Worm (Caenorhabditis elegans) whole organism, mixed stage, embryonic: ENCODE data around the gene R13H4.2.

Source experiments
- elt-1 ChIP-seq: sonication (generic microtip); optimal IDR thresholded peaks from 2 replicates; lab custom pipeline; 2017; ENCODE audit warnings: missing genetic modification characterization, mild to moderate bottlenecking, missing compliant biosample characterization, antibody characterized with exemption, moderate library complexity, borderline replicate concordance; ENCODE audit not compliant: insufficient read depth
- elt-3 ChIP-seq: fragments of 150-350 bp; optimal IDR thresholded peaks from 2 replicates; lab custom pipeline; 2014; ENCODE audit warnings: missing biosample characterization, missing genetic modification characterization
- mep-1 ChIP-seq: fragments of 150-350 bp; optimal IDR thresholded peaks from 2 replicates; lab custom pipeline; 2017; ENCODE audit warnings: missing biosample characterization, missing genetic modification reagents, missing genetic modification characterization, inconsistent platforms
- nhr-12 ChIP-seq: fragments of 150-350 bp; optimal IDR thresholded peaks from 2 replicates; lab custom pipeline; 2014; ENCODE audit warnings: missing biosample characterization, missing genetic modification characterization
- nhr-76 ChIP-seq: sonication (generic microtip); optimal IDR thresholded peaks from 2 replicates; lab custom pipeline; 2017; ENCODE audit warnings: missing biosample characterization, missing genetic modification characterization
- pha-4 ChIP-seq: fragments of 150-350 bp; optimal IDR thresholded peaks from 2 replicates; lab custom pipeline; 2018; ENCODE audit warnings: missing biosample characterization, missing genetic modification reagents, missing genetic modification characterization
- unc-62 ChIP-seq: fragments of 150-350 bp; optimal IDR thresholded peaks from 2 replicates; lab custom pipeline; 2014; ENCODE audit warnings: missing biosample characterization, missing genetic modification reagents, missing genetic modification characterization

DNA sequence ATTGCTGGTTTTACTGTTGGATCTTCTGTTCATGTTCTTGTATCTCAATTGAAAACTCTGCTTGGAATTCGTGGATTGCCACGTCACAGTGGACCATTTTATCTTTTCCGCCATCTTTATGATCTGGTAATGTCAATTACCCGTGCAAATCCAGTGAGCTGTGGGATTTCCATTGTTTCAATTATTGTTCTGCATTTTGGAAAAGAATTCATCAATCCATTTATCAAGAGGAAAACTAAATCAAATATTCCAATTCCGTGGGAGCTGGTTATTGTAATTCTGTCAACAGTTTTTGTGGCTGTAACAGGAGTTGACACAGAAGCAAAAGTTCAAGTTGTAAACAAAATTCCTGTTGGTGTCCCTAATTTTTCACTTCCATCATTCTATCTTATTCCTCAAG is 40.5 kb downstream of the R13H4.2 start:
- TF ChIP-seq pha-4 (tag; lab: Kevin White, UChicago): no peak
- no peak for TF ChIP-seq elt-1
- TF ChIP-seq mep-1 (tag; lab: Kevin White, UChicago): no peak
- TF ChIP-seq unc-62 (GFP tag; lab: Kevin White, UChicago): no peak
- no peak for TF ChIP-seq nhr-76 (tag; lab: Kevin White, UChicago)
- no peak for TF ChIP-seq nhr-12
- TF ChIP-seq elt-3 (tag; lab: Kevin White, UChicago): no peak
